Worm (Caenorhabditis elegans) whole organism, L2 larva: ENCODE results near the gene C12D8.21.

Source experiments
- F13H6.1 ChIP-seq: sonication (generic microtip); optimal IDR thresholded peaks from 2 replicates; lab custom pipeline; 2016; ENCODE audit warnings: missing genetic modification characterization, missing compliant biosample characterization
- R02D3.7 ChIP-seq: fragments of 150-350 bp; optimal IDR thresholded peaks from 2 replicates; lab custom pipeline; 2014; ENCODE audit warnings: missing biosample characterization, missing genetic modification characterization
- Y55F3AM.14 ChIP-seq: fragments of 200-800 bp; sonication (Bioruptor generic); optimal IDR thresholded peaks from 2 replicates; lab custom pipeline; 2018; ENCODE audit warnings: mild to moderate bottlenecking, missing genetic modification characterization, missing compliant biosample characterization
- ZK546.5 ChIP-seq: sonication (generic microtip); optimal IDR thresholded peaks from 2 replicates; lab custom pipeline; 2017; ENCODE audit warnings: missing biosample characterization, missing genetic modification characterization
- alr-1 ChIP-seq: fragments of 150-350 bp; optimal IDR thresholded peaks from 2 replicates; lab custom pipeline; 2014; ENCODE audit warnings: missing biosample characterization, missing genetic modification characterization
- aly-2 ChIP-seq: fragments of 150-350 bp; optimal IDR thresholded peaks from 2 replicates; lab custom pipeline; 2014; ENCODE audit warnings: missing biosample characterization, missing genetic modification characterization
- ceh-16 ChIP-seq: fragments of 150-350 bp; optimal IDR thresholded peaks from 2 replicates; lab custom pipeline; 2014; ENCODE audit warnings: missing biosample characterization, missing genetic modification characterization
- ceh-82 ChIP-seq: fragments of 150-350 bp; optimal IDR thresholded peaks from 2 replicates; lab custom pipeline; 2014; ENCODE audit warnings: missing biosample characterization, missing genetic modification characterization
- crh-2 ChIP-seq: sonication (generic microtip); optimal IDR thresholded peaks from 2 replicates; lab custom pipeline; 2017; ENCODE audit warnings: missing biosample characterization, missing genetic modification characterization
- egl-27 ChIP-seq: sonication (generic microtip); optimal IDR thresholded peaks from 3 replicates; lab custom pipeline; 2017; ENCODE audit warnings: missing biosample characterization, missing genetic modification reagents, missing genetic modification characterization
- fos-1 ChIP-seq: fragments of 150-350 bp; optimal IDR thresholded peaks from 2 replicates; lab custom pipeline; 2014; ENCODE audit warnings: missing biosample characterization, missing genetic modification characterization
- gmeb-1 ChIP-seq: fragments of 150-350 bp; optimal IDR thresholded peaks from 2 replicates; lab custom pipeline; 2014; ENCODE audit warnings: missing biosample characterization, missing genetic modification characterization
- lin-13 ChIP-seq: fragments of 150-350 bp; optimal IDR thresholded peaks from 2 replicates; lab custom pipeline; 2014; ENCODE audit warnings: missing biosample characterization, missing genetic modification reagents, missing genetic modification characterization
- lsy-2 ChIP-seq, 2 experiments: fragments of 150-350 bp in 1 of 2; sonication (generic microtip) in 1 of 2; optimal IDR thresholded peaks; 2 replicates each; lab custom pipeline; 2014 to 2017; ENCODE audit warnings: missing biosample characterization in 2 of 2, missing genetic modification characterization in 2 of 2
- mdl-1 ChIP-seq, 2 experiments: fragments of 150-350 bp in 1 of 2; sonication (generic microtip) in 1 of 2; optimal IDR thresholded peaks; 2 replicates each; lab custom pipeline; 2017; ENCODE audit warnings: missing biosample characterization in 2 of 2, missing genetic modification characterization in 2 of 2
- nhr-10 ChIP-seq: sonication (generic microtip); optimal IDR thresholded peaks from 2 replicates; lab custom pipeline; 2017; ENCODE audit warnings: missing biosample characterization, missing genetic modification characterization
- nhr-11 ChIP-seq: fragments of 150-350 bp; optimal IDR thresholded peaks from 2 replicates; lab custom pipeline; 2014; ENCODE audit warnings: missing biosample characterization, missing genetic modification characterization
- nhr-12 ChIP-seq: fragments of 150-350 bp; optimal IDR thresholded peaks from 2 replicates; lab custom pipeline; 2014; ENCODE audit warnings: missing biosample characterization, missing genetic modification characterization
- nhr-21 ChIP-seq: fragments of 150-350 bp; optimal IDR thresholded peaks from 2 replicates; lab custom pipeline; 2014; ENCODE audit warnings: missing biosample characterization, missing genetic modification characterization
- nhr-23 ChIP-seq: fragments of 150-350 bp; optimal IDR thresholded peaks from 2 replicates; lab custom pipeline; 2014; ENCODE audit warnings: missing biosample characterization, missing genetic modification reagents, missing genetic modification characterization
- nhr-237 ChIP-seq: fragments of 150-350 bp; optimal IDR thresholded peaks from 2 replicates; lab custom pipeline; 2014; ENCODE audit warnings: missing biosample characterization, missing genetic modification characterization
- nhr-25 ChIP-seq: fragments of 150-350 bp; sonication (generic microtip); optimal IDR thresholded peaks from 3 replicates; lab custom pipeline; 2014; ENCODE audit warnings: missing biosample characterization, missing genetic modification characterization
- nhr-6 ChIP-seq: fragments of 150-350 bp; optimal IDR thresholded peaks from 2 replicates; lab custom pipeline; 2014; ENCODE audit warnings: missing biosample characterization, missing genetic modification characterization
- nhr-77 ChIP-seq: fragments of 150-350 bp; optimal IDR thresholded peaks from 2 replicates; lab custom pipeline; 2014; ENCODE audit warnings: missing biosample characterization, missing genetic modification characterization
- peb-1 ChIP-seq: fragments of 150-350 bp; optimal IDR thresholded peaks from 2 replicates; lab custom pipeline; 2014; ENCODE audit warnings: missing biosample characterization, missing genetic modification characterization
- sma-3 ChIP-seq: sonication (generic microtip); optimal IDR thresholded peaks from 2 replicates; lab custom pipeline; 2016; ENCODE audit warnings: missing genetic modification reagents, missing genetic modification characterization, missing compliant biosample characterization
- sma-9 ChIP-seq, 2 experiments: fragments of 150-350 bp in 1 of 2; sonication (generic microtip) in 1 of 2; optimal IDR thresholded peaks; 2 replicates each; lab custom pipeline; 2014 to 2016; ENCODE audit warnings: missing genetic modification characterization in 2 of 2, mild to moderate bottlenecking in 1 of 2, missing biosample characterization in 1 of 2, missing compliant biosample characterization in 1 of 2, missing genetic modification reagents in 1 of 2, moderate library complexity in 1 of 2
- unc-39 ChIP-seq: fragments of 150-350 bp; optimal IDR thresholded peaks from 2 replicates; lab custom pipeline; 2014; ENCODE audit warnings: missing biosample characterization, missing genetic modification characterization
- unc-55 ChIP-seq: fragments of 150-350 bp; sonication (generic microtip); optimal IDR thresholded peaks from 3 replicates; lab custom pipeline; 2014; ENCODE audit warnings: missing biosample characterization, missing genetic modification reagents, missing genetic modification characterization
- unc-62 ChIP-seq: fragments of 150-350 bp; optimal IDR thresholded peaks from 2 replicates; lab custom pipeline; 2014; ENCODE audit warnings: missing biosample characterization, missing genetic modification reagents, missing genetic modification characterization
- zag-1 ChIP-seq: fragments of 150-350 bp; optimal IDR thresholded peaks from 2 replicates; lab custom pipeline; 2014; ENCODE audit warnings: missing biosample characterization, missing genetic modification characterization
- ztf-1 ChIP-seq: fragments of 200-800 bp; sonication (Bioruptor generic); conservative IDR thresholded peaks from 2 replicates; pipeline ENCODE4 v1.3.6; 2022; ENCODE audit warnings: missing genetic modification characterization, missing compliant biosample characterization
- ztf-11 ChIP-seq: sonication (generic microtip); optimal IDR thresholded peaks from 2 replicates; lab custom pipeline; 2017; ENCODE audit warnings: missing biosample characterization, missing genetic modification characterization

C12D8.21 gene

ce11 chrV:10283444-10283843 lies 42.5 kb upstream of the C12D8.21 start, which contains the start of gene lys-3:
Gene lys-3 (minus strand): TSS chrV:10283544.
- TF ChIP-seq egl-27 (tag; lab: Kevin White, UChicago) (no peak), alr-1 (tag; lab: Kevin White, UChicago) (no peak), fos-1 (tag; lab: Kevin White, UChicago) (no peak), gmeb-1 (tag; lab: Kevin White, UChicago) (no peak), unc-39 (tag; lab: Kevin White, UChicago) (no peak), nhr-25 (tag; lab: Kevin White, UChicago) (no peak), nhr-237 (tag; lab: Kevin White, UChicago) (no peak), peb-1 (tag; lab: Kevin White, UChicago) (no peak), nhr-77 (no peak), ztf-11 (tag; lab: Kevin White, UChicago) (no peak), aly-2 (tag; lab: Kevin White, UChicago) (no peak), nhr-10 (no peak), R02D3.7 (tag; lab: Kevin White, UChicago) (no peak), sma-3 (no peak), unc-55 (GFP tag; lab: Kevin White, UChicago) (no peak), nhr-23 (tag; lab: Kevin White, UChicago) (no peak)
- TF ChIP-seq, all 48 proteins: peak for 0

- TF ChIP-seq crh-2 (peak; percentile 27), ceh-82 (no peak), zag-1 (tag; lab: Kevin White, UChicago) (no peak), sma-9 (GFP tag; optimal IDR thresholded peaks at IDR 0.05; lab: Kevin White, UChicago) (peak; percentile 66), sma-9 (tag; optimal IDR thresholded peaks at IDR 0.05; lab: Kevin White, UChicago) (no peak), ztf-1 (GFP tag; lab: Robert Waterston, UW) (no peak), ZK546.5 (tag; lab: Kevin White, UChicago) (no peak), fos-1 (tag; lab: Kevin White, UChicago) (peak; percentile 92), ceh-16 (tag; lab: Kevin White, UChicago) (no peak)
Measured at ce11 chrV:10281374-10281773, 40.4 kb upstream of the C12D8.21 start, which contains the start of gene lys-2. Gene lys-2 (minus strand): TSS chrV:10281474.

- TF ChIP-seq gmeb-1 (tag; lab: Kevin White, UChicago) (peak; percentile 47), sma-9 (GFP tag; optimal IDR thresholded peaks at IDR 0.05; lab: Kevin White, UChicago) (peak; percentile 24), sma-9 (tag; optimal IDR thresholded peaks at IDR 0.05; lab: Kevin White, UChicago) (no peak), mdl-1 (tag; optimal IDR thresholded peaks at IDR 0.05; lab: Kevin White, UChicago) (no peak), crh-2 (peak; percentile 12), lin-13 (GFP tag; lab: Kevin White, UChicago) (no peak), fos-1 (tag; lab: Kevin White, UChicago) (peak; percentile 70)
Measured at ce11 chrV:10280112-10280511, 39.1 kb upstream of the C12D8.21 start.

ce11 chrV:10277579-10277978 lies 36.6 kb upstream of the C12D8.21 start, which contains the start of gene lys-1:
Gene lys-1 (plus strand): TSS chrV:10277904.
- TF ChIP-seq R02D3.7 (tag; lab: Kevin White, UChicago) (no peak), F13H6.1 (no peak), fos-1 (tag; lab: Kevin White, UChicago) (peak; percentile 95), sma-9 (GFP tag; optimal IDR thresholded peaks at IDR 0.05; lab: Kevin White, UChicago) (peak; percentile 35), sma-9 (tag; optimal IDR thresholded peaks at IDR 0.05; lab: Kevin White, UChicago) (no peak), nhr-6 (no peak), ceh-82 (no peak)
- TF ChIP-seq, all 48 proteins: peak for 2

ce11 chrV:10276038-10276437 lies 35.0 kb upstream of the C12D8.21 start:
- TF ChIP-seq ZK546.5 (tag; lab: Kevin White, UChicago) (no peak), unc-62 (GFP tag; lab: Kevin White, UChicago) (no peak), lin-13 (GFP tag; lab: Kevin White, UChicago) (no peak), nhr-12 (tag; lab: Kevin White, UChicago) (no peak), mdl-1 (tag; optimal IDR thresholded peaks at IDR 0.05; lab: Kevin White, UChicago) (no peak), nhr-77 (no peak), lsy-2 (tag; optimal IDR thresholded peaks at IDR 0.05; lab: Kevin White, UChicago) (no peak), nhr-23 (tag; lab: Kevin White, UChicago) (no peak), nhr-21 (tag; lab: Kevin White, UChicago) (no peak), ceh-82 (no peak), sma-9 (GFP tag; optimal IDR thresholded peaks at IDR 0.05; lab: Kevin White, UChicago) (no peak), sma-9 (tag; optimal IDR thresholded peaks at IDR 0.05; lab: Kevin White, UChicago) (no peak), zag-1 (tag; lab: Kevin White, UChicago) (no peak), nhr-11 (tag; lab: Kevin White, UChicago) (no peak), unc-39 (tag; lab: Kevin White, UChicago) (no peak), ztf-1 (GFP tag; lab: Robert Waterston, UW) (no peak), nhr-6 (no peak), sma-3 (no peak), ztf-11 (tag; lab: Kevin White, UChicago) (no peak), Y55F3AM.14 (GFP tag; lab: Kevin White, UChicago) (no peak)
